Fruit fly (Drosophila melanogaster): ENCODE measurements around the gene Pcyt1.

- no peak for TF ChIP-seq psq (optimal IDR thresholded peaks at IDR 0.05)
- no peak for TF ChIP-seq Sin3A (optimal IDR thresholded peaks at IDR 0.05)
- no peak for TF ChIP-seq ttk (optimal IDR thresholded peaks at IDR 0.05)
These were observed 9.2 kb upstream of the Pcyt1 start, which contains the start of the genes CG12091 and pns for dm6 chr3L:1536487-1537337.

Data from Kc167 (cell line).